Worm (Caenorhabditis elegans) whole organism, mixed stage, embryonic: ENCODE data around the gene T25F10.1.

ENCODE experiments used
- ceh-39 ChIP-seq: fragments of 150-350 bp; optimal IDR thresholded peaks from 2 replicates; lab custom pipeline; 2014; ENCODE audit warnings: missing biosample characterization, missing genetic modification characterization
- nhr-237 ChIP-seq: fragments of 150-350 bp; optimal IDR thresholded peaks from 2 replicates; lab custom pipeline; 2014; ENCODE audit warnings: missing biosample characterization, missing genetic modification characterization
- snpc-4 ChIP-seq: fragments of 150-350 bp; optimal IDR thresholded peaks from 2 replicates; lab custom pipeline; 2014; ENCODE audit warnings: missing biosample characterization, missing genetic modification characterization
- unc-62 ChIP-seq: fragments of 150-350 bp; optimal IDR thresholded peaks from 2 replicates; lab custom pipeline; 2014; ENCODE audit warnings: missing biosample characterization, missing genetic modification reagents, missing genetic modification characterization

- TF ChIP-seq unc-62, result no peak
- TF ChIP-seq snpc-4 (tag; lab: Kevin White, UChicago), result no peak
- TF ChIP-seq nhr-237 (tag; lab: Kevin White, UChicago), result no peak
- no peak for TF ChIP-seq ceh-39 (tag; lab: Kevin White, UChicago)
Observed at ce11 chrV:6783044-6783625, 14.8 kb downstream of the T25F10.1 start.
